Worm (Caenorhabditis elegans) whole organism, L3 larva: Measurements from ENCODE around the gene ZK1320.9.

ENCODE experiments used
- ama-1 ChIP-seq: fragments of 150-350 bp; optimal IDR thresholded peaks from 2 replicates; lab custom pipeline; 2018
- ceh-82 ChIP-seq: fragments of 150-350 bp; optimal IDR thresholded peaks from 2 replicates; lab custom pipeline; 2014; ENCODE audit warnings: missing biosample characterization, missing genetic modification characterization
- egl-27 ChIP-seq: sonication (generic microtip); optimal IDR thresholded peaks from 4 replicates; lab custom pipeline; 2017; ENCODE audit warnings: missing biosample characterization, missing genetic modification reagents, missing genetic modification characterization
- elt-2 ChIP-seq: sonication (generic microtip); optimal IDR thresholded peaks from 2 replicates; lab custom pipeline; 2016; ENCODE audit warnings: missing genetic modification reagents, mild to moderate bottlenecking, missing genetic modification characterization, missing compliant biosample characterization
- fkh-10 ChIP-seq: sonication (generic microtip); optimal IDR thresholded peaks from 2 replicates; lab custom pipeline; 2017; ENCODE audit warnings: missing biosample characterization, missing genetic modification reagents, missing genetic modification characterization
- fos-1 ChIP-seq: fragments of 150-350 bp; optimal IDR thresholded peaks from 2 replicates; lab custom pipeline; 2014; ENCODE audit warnings: missing biosample characterization, missing genetic modification characterization
- jun-1 ChIP-seq: fragments of 150-350 bp; optimal IDR thresholded peaks from 2 replicates; lab custom pipeline; 2014; ENCODE audit warnings: missing biosample characterization, missing genetic modification reagents, missing genetic modification characterization
- lin-15B ChIP-seq: fragments of 150-350 bp; optimal IDR thresholded peaks from 2 replicates; lab custom pipeline; 2014; ENCODE audit warnings: missing biosample characterization, missing genetic modification characterization
- lin-39 ChIP-seq: fragments of 150-350 bp; optimal IDR thresholded peaks from 2 replicates; lab custom pipeline; 2018; ENCODE audit warnings: missing biosample characterization, missing genetic modification reagents, missing genetic modification characterization
- nhr-77 ChIP-seq: fragments of 150-350 bp; optimal IDR thresholded peaks from 2 replicates; lab custom pipeline; 2014; ENCODE audit warnings: missing biosample characterization, missing genetic modification characterization
- skn-1 ChIP-seq: fragments of 150-350 bp; optimal IDR thresholded peaks from 2 replicates; lab custom pipeline; 2014; ENCODE audit warnings: missing biosample characterization, missing genetic modification characterization
- ztf-4 ChIP-seq: fragments of 150-350 bp; optimal IDR thresholded peaks from 2 replicates; lab custom pipeline; 2014; ENCODE audit warnings: missing biosample characterization, missing genetic modification characterization

DNA sequence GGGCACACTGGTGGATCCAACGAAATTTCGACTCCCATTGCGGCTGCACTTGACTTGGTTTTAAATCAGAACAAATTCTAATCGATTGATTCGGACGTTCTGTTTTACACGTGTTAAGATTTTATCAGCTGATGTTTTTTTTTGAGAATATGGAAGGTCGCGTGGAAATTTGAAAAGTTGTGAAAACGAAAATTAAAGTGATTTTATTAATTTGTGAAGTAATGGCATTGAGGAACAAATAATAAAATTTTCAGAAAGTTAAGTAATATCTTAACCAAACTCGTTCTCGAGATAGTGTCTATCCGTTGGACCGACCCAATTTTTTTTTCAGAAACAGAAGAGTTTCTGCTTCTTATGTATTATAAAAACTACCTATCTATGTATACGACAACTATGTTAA, 34.8 kb downstream of the ZK1320.9 start, which contains the start of gene ZK1307.4:
- no peak for TF ChIP-seq lin-39 (tag; lab: Kevin White, UChicago)
- TF ChIP-seq ama-1 = no peak
- no peak for TF ChIP-seq nhr-77 (tag; lab: Kevin White, UChicago)
- TF ChIP-seq fkh-10 = no peak
- no peak for TF ChIP-seq ceh-82 (tag; lab: Kevin White, UChicago)
- no peak for TF ChIP-seq fos-1 (tag; lab: Kevin White, UChicago)
- no peak for TF ChIP-seq ztf-4 (tag; lab: Kevin White, UChicago)
- TF ChIP-seq skn-1 (tag; lab: Kevin White, UChicago) = no peak
- no peak for TF ChIP-seq jun-1 (tag; lab: Kevin White, UChicago)
- TF ChIP-seq lin-15B (tag; lab: Kevin White, UChicago) = no peak
- TF ChIP-seq egl-27 (tag; lab: Kevin White, UChicago) = no peak
- no peak for TF ChIP-seq elt-2 (tag; lab: Kevin White, UChicago)
